Worm (Caenorhabditis elegans): ENCODE measurements around the gene dhhc-9.

dhhc-9 gene

ce11 chrX:2364703-2365299, 37.0 kb downstream of the dhhc-9 start (continued):
- TF ChIP-seq ztf-6 (GFP tag; IDR thresholded peaks at IDR 0.05) (no peak), K11D2.4 (GFP tag; IDR thresholded peaks at IDR 0.05) (peak; percentile 93), unc-130 (GFP tag; optimal IDR thresholded peaks at IDR 0.05) (peak; percentile 9), ztf-26 (tag; optimal IDR thresholded peaks at IDR 0.05) (peak; percentile 98), mcd-1 (GFP tag; IDR thresholded peaks at IDR 0.05) (peak; percentile 61; the same call in 1 of the 2 replicates), F23B12.7 (tag; optimal IDR thresholded peaks at IDR 0.05; ENCODE audit: insufficient read depth) (peak; percentile 87), let-607 (tag; optimal IDR thresholded peaks at IDR 0.05) (peak in 1 of 2 experiments; percentile 85), nhr-179 (tag; optimal IDR thresholded peaks at IDR 0.05) (peak; percentile 43), madf-10 (tag; optimal IDR thresholded peaks at IDR 0.05) (peak; percentile 87), ama-1 (optimal IDR thresholded peaks at IDR 0.05) (no peak), ama-1 (GFP tag; optimal IDR thresholded peaks at IDR 0.05) (no peak), T07F8.4 (tag; optimal IDR thresholded peaks at IDR 0.05) (peak; percentile 48), ceh-27 (GFP tag; optimal IDR thresholded peaks at IDR 0.05) (peak; percentile 67), aptf-3 (GFP tag; IDR thresholded peaks at IDR 0.05) (no peak), ceh-79 (tag; optimal IDR thresholded peaks at IDR 0.05) (no peak), rcor-1 (GFP tag; IDR thresholded peaks at IDR 0.05) (peak; percentile 59; the same call in 1 of the 2 replicates), madf-6 (GFP tag; IDR thresholded peaks at IDR 0.05) (no peak), mes-4 (tag; optimal IDR thresholded peaks at IDR 0.05) (no peak), let-526 (GFP tag; IDR thresholded peaks at IDR 0.05) (no peak), gei-17 (GFP tag; optimal IDR thresholded peaks at IDR 0.05) (peak; percentile 96), lin-54 (GFP tag; optimal IDR thresholded peaks at IDR 0.05) (peak; percentile 76), lsl-1 (GFP tag; optimal IDR thresholded peaks at IDR 0.05) (no peak), ZK185.1 (tag; optimal IDR thresholded peaks at IDR 0.05; ENCODE audit: poor library complexity, severe bottlenecking) (peak; percentile 94), snpc-4 (GFP tag; optimal IDR thresholded peaks at IDR 0.05) (no peak), snpc-4 (tag; optimal IDR thresholded peaks at IDR 0.05) (peak in 3 of 4 experiments; percentile 56 to 68 (median 67)), chd-7 (tag; optimal IDR thresholded peaks at IDR 0.05) (peak; percentile 9)

- no peak for TF ChIP-seq nfya-2 (GFP tag; IDR thresholded peaks at IDR 0.05)
- no peak for TF ChIP-seq F52B5.7 (tag; optimal IDR thresholded peaks at IDR 0.05)
- TF ChIP-seq snpc-3.4 (tag; optimal IDR thresholded peaks at IDR 0.05) = no peak
- no peak for TF ChIP-seq gei-17 (GFP tag; optimal IDR thresholded peaks at IDR 0.05)
- TF ChIP-seq him-1 (tag; optimal IDR thresholded peaks at IDR 0.05) = peak; percentile 62
- no peak for TF ChIP-seq B0035.1 (tag; optimal IDR thresholded peaks at IDR 0.05)
- TF ChIP-seq cebp-1 (GFP tag; IDR thresholded peaks at IDR 0.05) = no peak
- no peak for TF ChIP-seq cebp-1 (tag; optimal IDR thresholded peaks at IDR 0.05)
- no peak for TF ChIP-seq K11D2.4 (GFP tag; IDR thresholded peaks at IDR 0.05)
- TF ChIP-seq pbrm-1 (GFP tag; IDR thresholded peaks at IDR 0.05) = peak; percentile 76
- TF ChIP-seq tbx-9 (tag; optimal IDR thresholded peaks at IDR 0.05; ENCODE audit: borderline replicate concordance) = no peak
- no peak for TF ChIP-seq K12H6.12 (tag; optimal IDR thresholded peaks at IDR 0.05)
- TF ChIP-seq madf-8 (GFP tag; conservative IDR thresholded peaks at IDR 0.05) = peak; percentile 29; the same call in 1 of the 2 replicates
- 0 out of 2 replicates have a peak, but pooled peaks have one; percentile 29 for TF ChIP-seq hsf-1 (GFP tag; IDR thresholded peaks at IDR 0.05)
- TF ChIP-seq snpc-4 (GFP tag; optimal IDR thresholded peaks at IDR 0.05) = peak; percentile 68
- peak; percentile 28 to 93 (median 90) for TF ChIP-seq snpc-4 (tag; optimal IDR thresholded peaks at IDR 0.05)
- TF ChIP-seq madf-3 (GFP tag; IDR thresholded peaks at IDR 0.05) = 0 out of 2 replicates have a peak, but pooled peaks have one; percentile 19
- no peak for TF ChIP-seq somi-1 (GFP tag; optimal IDR thresholded peaks at IDR 0.05)
- TF ChIP-seq F10E7.11 (tag; optimal IDR thresholded peaks at IDR 0.05) = no peak
- no peak for TF ChIP-seq ceh-100 (GFP tag; IDR thresholded peaks at IDR 0.05)
- TF ChIP-seq madf-6 (GFP tag; IDR thresholded peaks at IDR 0.05) = peak; percentile 72
- TF ChIP-seq efl-1 (GFP tag; optimal IDR thresholded peaks at IDR 0.05) = peak; percentile 40
- no peak for TF ChIP-seq die-1 (tag; optimal IDR thresholded peaks at IDR 0.05)
- TF ChIP-seq mes-4 (tag; optimal IDR thresholded peaks at IDR 0.05) = no peak
- no peak for TF ChIP-seq lsl-1 (GFP tag; optimal IDR thresholded peaks at IDR 0.05)
- TF ChIP-seq B0336.3 (GFP tag; IDR thresholded peaks at IDR 0.05) = no peak
- TF ChIP-seq ceh-40 (GFP tag; IDR thresholded peaks at IDR 0.05) = no peak
- no peak for TF ChIP-seq chd-7 (tag; optimal IDR thresholded peaks at IDR 0.05)
- TF ChIP-seq rcor-1 (GFP tag; IDR thresholded peaks at IDR 0.05) = peak; percentile 75; the same call in 1 of the 2 replicates
- 0 out of 2 replicates have a peak, but pooled peaks have one; percentile 16 for TF ChIP-seq dox-1 (GFP tag; IDR thresholded peaks at IDR 0.05)
These were observed 39.0 kb downstream of the dhhc-9 start for ce11 chrX:2362872-2363271.

Data from whole organism, young adult.